Worm (Caenorhabditis elegans) whole organism, young adult: ENCODE results near the gene Y48D7A.1.

Experiments used
- B0019.2 ChIP-seq: fragments of 200-800 bp; sonication (Bioruptor generic); conservative IDR thresholded peaks from 2 replicates; pipeline ENCODE4 v1.3.6; 2022; ENCODE audit warnings: missing genetic modification reagents, missing genetic modification characterization, missing compliant biosample characterization
- B0035.1 ChIP-seq: sonication (generic microtip); optimal IDR thresholded peaks from 2 replicates; lab custom pipeline; 2016; ENCODE audit warnings: missing genetic modification characterization, mild to moderate bottlenecking, missing compliant biosample characterization, missing genotype, missing genetic modification reagents
- F10E7.11 ChIP-seq: sonication (generic microtip); optimal IDR thresholded peaks from 2 replicates; lab custom pipeline; 2017; ENCODE audit warnings: mild to moderate bottlenecking, missing genetic modification characterization, moderate library complexity, missing compliant biosample characterization
- F23B12.7 ChIP-seq: sonication (generic microtip); optimal IDR thresholded peaks from 2 replicates; lab custom pipeline; 2017; ENCODE audit warnings: missing genetic modification characterization, mild to moderate bottlenecking, missing compliant biosample characterization, antibody characterized with exemption, moderate library complexity; ENCODE audit not compliant: insufficient read depth
- F57C9.4 ChIP-seq: sonication (generic microtip); optimal IDR thresholded peaks from 2 replicates; lab custom pipeline; 2017; ENCODE audit warnings: mild to moderate bottlenecking, missing genetic modification characterization, missing compliant biosample characterization
- Y56A3A.18 ChIP-seq: fragments of 200-800 bp; sonication (Bioruptor generic); IDR thresholded peaks from 2 replicates; pipeline ENCODE4 v1.3.6; 2022; ENCODE audit warnings: missing genetic modification reagents, missing genetic modification characterization, missing compliant biosample characterization
- Y67H2A.10 ChIP-seq: fragments of 200-800 bp; sonication (Bioruptor generic); conservative IDR thresholded peaks from 2 replicates; pipeline ENCODE4 v1.3.6; 2022; ENCODE audit warnings: missing genetic modification reagents, missing genetic modification characterization, missing compliant biosample characterization
- ZK185.1 ChIP-seq: sonication (generic microtip); optimal IDR thresholded peaks from 2 replicates; lab custom pipeline; 2016; ENCODE audit warnings: mild to moderate bottlenecking, missing genetic modification characterization, missing compliant biosample characterization; ENCODE audit not compliant: poor library complexity, severe bottlenecking
- ama-1 ChIP-seq, 3 experiments: fragments of 150-350 bp in 1 of 3; sonication (generic microtip) in 2 of 3; optimal IDR thresholded peaks; 2 replicates each; lab custom pipeline; 2014 to 2018; ENCODE audit warnings: missing biosample characterization in 2 of 3, missing genetic modification characterization in 2 of 3, missing genetic modification reagents in 2 of 3
- aptf-3 ChIP-seq: fragments of 200-800 bp; sonication (Bioruptor generic); IDR thresholded peaks from 2 replicates; pipeline ENCODE4 v1.3.6; 2022; ENCODE audit warnings: missing genetic modification characterization, missing compliant biosample characterization
- attf-5 ChIP-seq: fragments of 200-800 bp; sonication (Bioruptor generic); optimal IDR thresholded peaks from 2 replicates; lab custom pipeline; 2018; ENCODE audit warnings: mild to moderate bottlenecking, missing genetic modification characterization, missing compliant biosample characterization
- ccch-3 ChIP-seq: fragments of 200-800 bp; sonication (Bioruptor generic); optimal IDR thresholded peaks from 2 replicates; lab custom pipeline; 2018; ENCODE audit warnings: mild to moderate bottlenecking, missing genetic modification characterization, missing compliant biosample characterization
- cebp-2 ChIP-seq: fragments of 200-800 bp; sonication (Bioruptor generic); IDR thresholded peaks from 2 replicates; pipeline ENCODE4 v1.3.6; 2022; ENCODE audit warnings: missing genetic modification characterization, missing compliant biosample characterization
- ceh-100 ChIP-seq: fragments of 200-800 bp; sonication (Bioruptor generic); IDR thresholded peaks from 2 replicates; pipeline ENCODE4 v1.3.6; 2022; ENCODE audit warnings: missing genetic modification reagents, missing genetic modification characterization, missing compliant biosample characterization
- ceh-40 ChIP-seq: fragments of 200-800 bp; sonication (Bioruptor generic); IDR thresholded peaks from 2 replicates; pipeline ENCODE4 v1.3.6; 2022; ENCODE audit warnings: missing genetic modification characterization, missing compliant biosample characterization
- dox-1 ChIP-seq: fragments of 200-800 bp; sonication (Bioruptor generic); IDR thresholded peaks from 2 replicates; pipeline ENCODE4 v1.3.6; 2022; ENCODE audit warnings: missing genetic modification reagents, missing genetic modification characterization, missing compliant biosample characterization
- dpff-1 ChIP-seq: sonication (generic microtip); optimal IDR thresholded peaks from 2 replicates; lab custom pipeline; 2017; ENCODE audit warnings: mild to moderate bottlenecking, missing genetic modification characterization, missing compliant biosample characterization
- ekl-4 ChIP-seq: fragments of 200-800 bp; sonication (Bioruptor generic); IDR thresholded peaks from 2 replicates; pipeline ENCODE4 v1.3.6; 2022; ENCODE audit warnings: missing genetic modification reagents, missing genetic modification characterization, missing compliant biosample characterization
- hlh-12 ChIP-seq: sonication (generic microtip); optimal IDR thresholded peaks from 2 replicates; lab custom pipeline; 2016; ENCODE audit warnings: missing genetic modification characterization, missing compliant biosample characterization
- hmg-1.2 ChIP-seq: fragments of 200-800 bp; sonication (Bioruptor generic); IDR thresholded peaks from 2 replicates; pipeline ENCODE4 v1.3.6; 2022; ENCODE audit warnings: missing genetic modification reagents, missing genetic modification characterization, missing compliant biosample characterization
- hrde-1 ChIP-seq: sonication (generic microtip); optimal IDR thresholded peaks from 2 replicates; lab custom pipeline; 2016; ENCODE audit warnings: missing genetic modification characterization, mild to moderate bottlenecking, missing compliant biosample characterization, moderate library complexity, missing genotype, missing genetic modification reagents, borderline replicate concordance
- let-607 ChIP-seq, 2 experiments: fragments of 200-800 bp in 1 of 2; sonication (Bioruptor generic) in 1 of 2; sonication (generic microtip) in 1 of 2; optimal IDR thresholded peaks; 2 replicates each; lab custom pipeline; 2016 to 2018; ENCODE audit warnings: mild to moderate bottlenecking in 2 of 2, missing compliant biosample characterization in 2 of 2, missing genetic modification characterization in 2 of 2, moderate library complexity in 2 of 2, missing genotype in 1 of 2
- lin-35 ChIP-seq, 3 experiments: fragments of 150-350 bp in 2 of 3; sonication (generic microtip) in 1 of 3; optimal IDR thresholded peaks; 2 replicates each; lab custom pipeline; 2014 to 2018; ENCODE audit warnings: missing biosample characterization in 3 of 3, missing genetic modification characterization in 3 of 3, missing genetic modification reagents in 3 of 3
- lin-54 ChIP-seq: fragments of 200-800 bp; sonication (Bioruptor generic); optimal IDR thresholded peaks from 2 replicates; lab custom pipeline; 2018; ENCODE audit warnings: mild to moderate bottlenecking, missing genetic modification characterization, missing compliant biosample characterization
- lir-1 ChIP-seq: fragments of 200-800 bp; sonication (Bioruptor generic); conservative IDR thresholded peaks from 2 replicates; pipeline ENCODE4 v1.3.6; 2022; ENCODE audit warnings: missing genetic modification reagents, missing genetic modification characterization, missing compliant biosample characterization
- madf-10 ChIP-seq: sonication (generic microtip); optimal IDR thresholded peaks from 2 replicates; lab custom pipeline; 2016; ENCODE audit warnings: mild to moderate bottlenecking, missing genetic modification characterization, missing compliant biosample characterization
- mcd-1 ChIP-seq: fragments of 200-800 bp; sonication (Bioruptor generic); IDR thresholded peaks from 2 replicates; pipeline ENCODE4 v1.3.6; 2022; ENCODE audit warnings: missing genetic modification reagents, missing genetic modification characterization, missing compliant biosample characterization
- mel-28 ChIP-seq: sonication (generic microtip); optimal IDR thresholded peaks from 2 replicates; lab custom pipeline; 2016; ENCODE audit warnings: borderline replicate concordance, mild to moderate bottlenecking, missing genetic modification characterization, missing compliant biosample characterization
- mes-4 ChIP-seq: sonication (generic microtip); optimal IDR thresholded peaks from 2 replicates; lab custom pipeline; 2016; ENCODE audit warnings: missing genotype, missing genetic modification characterization, missing compliant biosample characterization
- nfya-1 ChIP-seq: sonication (generic microtip); optimal IDR thresholded peaks from 2 replicates; lab custom pipeline; 2017; ENCODE audit warnings: antibody characterized with exemption, missing compliant biosample characterization, missing genetic modification characterization, borderline replicate concordance; ENCODE audit not compliant: insufficient read depth
- nfyb-1 ChIP-seq: fragments of 200-800 bp; sonication (Bioruptor generic); IDR thresholded peaks from 2 replicates; pipeline ENCODE4 v1.3.6; 2022; ENCODE audit warnings: missing genetic modification reagents, missing genetic modification characterization, missing compliant biosample characterization
- nhr-27 ChIP-seq: fragments of 200-800 bp; sonication (Bioruptor generic); optimal IDR thresholded peaks from 2 replicates; lab custom pipeline; 2018; ENCODE audit warnings: mild to moderate bottlenecking, missing genetic modification characterization, moderate library complexity, missing compliant biosample characterization
- nhr-80 ChIP-seq: sonication (generic microtip); optimal IDR thresholded peaks from 2 replicates; lab custom pipeline; 2016; ENCODE audit warnings: missing genetic modification characterization, missing compliant biosample characterization
- nhr-90 ChIP-seq: sonication (generic microtip); optimal IDR thresholded peaks from 2 replicates; lab custom pipeline; 2016; ENCODE audit warnings: missing genotype, mild to moderate bottlenecking, missing genetic modification characterization, missing compliant biosample characterization
- pbrm-1 ChIP-seq: fragments of 200-800 bp; sonication (Bioruptor generic); IDR thresholded peaks from 2 replicates; pipeline ENCODE4 v1.3.6; 2022; ENCODE audit warnings: missing genetic modification reagents, missing genetic modification characterization, missing compliant biosample characterization
- rcor-1 ChIP-seq: fragments of 200-800 bp; sonication (Bioruptor generic); IDR thresholded peaks from 2 replicates; pipeline ENCODE4 v1.3.6; 2022; ENCODE audit warnings: missing genetic modification reagents, missing genetic modification characterization, missing compliant biosample characterization
- sdz-38 ChIP-seq: sonication (generic microtip); optimal IDR thresholded peaks from 2 replicates; lab custom pipeline; 2016; ENCODE audit warnings: missing genotype, missing genetic modification characterization, missing compliant biosample characterization
- snpc-3.4 ChIP-seq: sonication (generic microtip); optimal IDR thresholded peaks from 2 replicates; lab custom pipeline; 2017; ENCODE audit warnings: missing genetic modification characterization, mild to moderate bottlenecking, missing compliant biosample characterization, antibody characterized with exemption, moderate library complexity, missing genotype, missing genetic modification reagents
- tbp1 ChIP-seq: fragments of 200-800 bp; sonication (Bioruptor generic); optimal IDR thresholded peaks from 2 replicates; lab custom pipeline; 2018; ENCODE audit warnings: mild to moderate bottlenecking, missing genetic modification characterization, missing compliant biosample characterization
- tlf-1 ChIP-seq: fragments of 200-800 bp; sonication (Bioruptor generic); optimal IDR thresholded peaks from 2 replicates; lab custom pipeline; 2018; ENCODE audit warnings: mild to moderate bottlenecking, missing genetic modification characterization, missing compliant biosample characterization
- unc-130 ChIP-seq: sonication (generic microtip); optimal IDR thresholded peaks from 2 replicates; lab custom pipeline; 2016; ENCODE audit warnings: missing genetic modification reagents, missing genetic modification characterization, missing compliant biosample characterization
- unc-62 ChIP-seq: fragments of 150-350 bp; optimal IDR thresholded peaks from 2 replicates; lab custom pipeline; 2014; ENCODE audit warnings: missing biosample characterization, missing genetic modification reagents, missing genetic modification characterization
- zfh-2 ChIP-seq: fragments of 200-800 bp; sonication (Bioruptor generic); conservative IDR thresholded peaks from 2 replicates; pipeline ENCODE4 v1.3.6; 2022; ENCODE audit warnings: missing genetic modification reagents, missing genetic modification characterization, missing compliant biosample characterization
- ztf-25 ChIP-seq: fragments of 200-800 bp; sonication (Bioruptor generic); IDR thresholded peaks from 2 replicates; pipeline ENCODE4 v1.3.6; 2022; ENCODE audit warnings: missing genetic modification reagents, missing genetic modification characterization, missing compliant biosample characterization
- ztf-26 ChIP-seq: sonication (generic microtip); optimal IDR thresholded peaks from 2 replicates; lab custom pipeline; 2017; ENCODE audit warnings: missing genetic modification characterization, missing compliant biosample characterization

Y48D7A.1 gene

ce11 chrX:2970804-2971395 lies 38.4 kb upstream of the Y48D7A.1 start:
- TF ChIP-seq sdz-38 (tag; lab: Kevin White, UChicago) (no peak), ccch-3 (GFP tag; lab: Kevin White, UChicago) (no peak), F23B12.7 (tag; lab: Kevin White, UChicago) (peak; percentile 15), lin-35 (GFP tag; optimal IDR thresholded peaks at IDR 0.05; lab: Kevin White, UChicago) (peak in 1 of 3 experiments; percentile 7), ZK185.1 (peak; percentile 21), mcd-1 (peak; percentile 8; the same call in 1 of the 2 replicates), nhr-27 (tag; lab: Kevin White, UChicago) (no peak), unc-62 (GFP tag; lab: Kevin White, UChicago) (no peak), ztf-26 (tag; lab: Kevin White, UChicago) (no peak), pbrm-1 (no peak), ceh-100 (GFP tag; lab: Robert Waterston, UW) (no peak), ama-1 (optimal IDR thresholded peaks at IDR 0.05; lab: Kevin White, UChicago) (peak; percentile 70), ama-1 (GFP tag; optimal IDR thresholded peaks at IDR 0.05; lab: Kevin White, UChicago) (no peak), nfyb-1 (GFP tag; lab: Robert Waterston, UW) (no peak), mes-4 (tag; lab: Kevin White, UChicago) (no peak), ekl-4 (GFP tag; lab: Robert Waterston, UW) (0 out of 2 replicates have a peak, but pooled peaks have one; percentile 8), hmg-1.2 (peak; percentile 28; the same call in 1 of the 2 replicates), Y67H2A.10 (GFP tag; lab: Robert Waterston, UW) (no peak), let-607 (tag; optimal IDR thresholded peaks at IDR 0.05; lab: Kevin White, UChicago) (peak; percentile 49 to 58), attf-5 (no peak), Y56A3A.18 (no peak), B0035.1 (tag; lab: Kevin White, UChicago) (no peak), cebp-2 (GFP tag; lab: Robert Waterston, UW) (no peak), lir-1 (GFP tag; lab: Robert Waterston, UW) (no peak), nhr-80 (peak; percentile 4), snpc-3.4 (tag; lab: Kevin White, UChicago) (no peak), tbp1 (peak; percentile 11), ceh-40 (GFP tag; lab: Robert Waterston, UW) (no peak), hlh-12 (tag; lab: Kevin White, UChicago) (no peak), B0019.2 (GFP tag; lab: Robert Waterston, UW) (no peak), mel-28 (tag; lab: Kevin White, UChicago) (peak; percentile 44)

DNA sequence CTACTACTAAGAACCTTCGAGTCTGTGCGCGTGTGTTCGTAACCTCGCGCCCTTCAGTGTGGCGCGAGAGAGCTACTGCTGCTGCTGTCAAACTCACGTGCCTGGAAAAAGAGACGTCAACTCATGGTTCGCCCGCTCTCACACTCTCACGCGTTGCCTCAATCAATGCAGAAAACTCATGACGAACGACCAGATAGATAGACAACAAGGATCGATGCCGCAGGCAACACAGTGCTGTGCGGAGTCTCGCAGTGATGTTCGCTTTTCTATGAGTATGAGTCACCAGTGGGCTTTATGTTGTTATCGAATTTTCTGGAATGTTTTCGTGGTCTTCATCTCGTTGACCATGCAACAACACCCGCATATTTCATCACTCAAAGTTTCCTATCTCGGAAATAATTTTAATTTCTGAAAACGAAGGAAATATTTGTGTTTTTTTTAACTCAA lies 37.7 kb upstream of the Y48D7A.1 start:
- TF ChIP-seq B0035.1 (tag; lab: Kevin White, UChicago) = no peak
- TF ChIP-seq rcor-1 = peak; percentile 55
- peak; percentile 8 for TF ChIP-seq F10E7.11
- no peak for TF ChIP-seq aptf-3 (GFP tag; lab: Robert Waterston, UW)
- TF ChIP-seq nfya-1 (tag; lab: Kevin White, UChicago) = no peak
- no peak for TF ChIP-seq unc-130
- peak; percentile 91 for TF ChIP-seq unc-62 (GFP tag; lab: Kevin White, UChicago)
- TF ChIP-seq tlf-1 (GFP tag; lab: Kevin White, UChicago) = peak; percentile 86
- TF ChIP-seq zfh-2 (GFP tag; lab: Robert Waterston, UW) = peak; percentile 92
- TF ChIP-seq lin-54 (GFP tag; lab: Kevin White, UChicago) = peak; percentile 55
- no peak for TF ChIP-seq F57C9.4 (tag; lab: Kevin White, UChicago)
- peak; percentile 76 for TF ChIP-seq nhr-90
- peak; percentile 81 for TF ChIP-seq madf-10
- peak; percentile 78 for TF ChIP-seq lir-1 (GFP tag; lab: Robert Waterston, UW)
- TF ChIP-seq dox-1 = peak; percentile 75
- TF ChIP-seq ztf-25 (GFP tag; lab: Robert Waterston, UW) = no peak
- no peak for TF ChIP-seq ceh-100 (GFP tag; lab: Robert Waterston, UW)
- peak; percentile 35; the same call in 1 of the 2 replicates for TF ChIP-seq Y56A3A.18
- TF ChIP-seq dpff-1 = no peak
- no peak for TF ChIP-seq hrde-1 (tag; lab: Kevin White, UChicago)
- TF ChIP-seq nhr-27 (tag; lab: Kevin White, UChicago) = no peak
